Worm (Caenorhabditis elegans): ENCODE data around the gene K02D10.4.
A peak's percentile ranks its signal among the peaks of the same experiment; 100 is the strongest.

The K02D10.4 gene

DNA sequence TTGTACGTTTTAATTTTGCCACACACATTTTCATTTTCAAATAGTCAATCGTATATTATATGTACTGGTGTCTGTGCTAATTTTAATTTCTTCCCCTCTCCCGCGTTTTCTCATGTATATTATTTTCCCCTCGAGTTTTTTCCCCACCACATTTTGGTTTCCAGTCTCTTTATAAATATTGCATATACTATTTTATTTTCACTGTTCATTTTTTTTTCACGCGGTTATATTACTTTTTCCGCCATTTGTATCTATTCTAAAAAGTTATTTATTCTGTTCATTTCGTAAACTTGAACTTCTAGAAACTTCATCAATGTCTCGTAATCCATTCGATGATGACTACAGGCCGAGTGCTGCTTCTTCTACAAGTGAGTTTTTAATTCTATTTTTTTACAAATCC, 3.9 kb downstream of the K02D10.4 start, which contains the start of gene snap-29:
Gene snap-29, plus strand, starts transcription at position 301 of the 400 bp plus-strand sequence.
- TF ChIP-seq skn-1 (tag; optimal IDR thresholded peaks at IDR 0.05), result no peak
- TF ChIP-seq nhr-21 (tag; optimal IDR thresholded peaks at IDR 0.05), result no peak
- no peak for TF ChIP-seq sma-9 (GFP tag; optimal IDR thresholded peaks at IDR 0.05)
- TF ChIP-seq sma-9 (tag; optimal IDR thresholded peaks at IDR 0.05), result no peak
- TF ChIP-seq Y55F3AM.14 (GFP tag; optimal IDR thresholded peaks at IDR 0.05), result no peak
- no peak for TF ChIP-seq lin-39 (tag; optimal IDR thresholded peaks at IDR 0.05)

DNA sequence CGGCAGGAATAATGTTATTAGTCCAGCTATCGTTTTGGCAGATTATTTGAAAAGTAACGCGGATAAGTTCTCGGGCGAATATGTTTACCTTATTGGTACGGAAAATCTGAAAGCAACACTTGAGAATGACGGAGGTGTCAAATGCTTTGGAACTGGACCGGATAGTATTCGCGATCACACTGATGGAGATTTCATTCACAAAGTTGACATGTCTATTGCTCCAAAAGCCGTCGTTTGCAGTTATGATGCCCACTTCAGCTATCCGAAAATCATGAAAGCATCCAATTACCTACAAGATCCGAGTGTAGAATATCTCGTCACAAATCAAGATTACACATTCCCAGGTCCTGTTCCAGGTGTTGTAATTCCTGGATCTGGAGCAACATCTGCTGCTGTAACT, 6.4 kb downstream of the K02D10.4 start:
- TF ChIP-seq gmeb-1 (tag; optimal IDR thresholded peaks at IDR 0.05) (no peak), ZK546.5 (tag; optimal IDR thresholded peaks at IDR 0.05) (no peak), F13H6.1 (tag; optimal IDR thresholded peaks at IDR 0.05) (no peak), nhr-77 (tag; optimal IDR thresholded peaks at IDR 0.05) (no peak), ztf-4 (tag; optimal IDR thresholded peaks at IDR 0.05) (no peak), sem-4 (tag; optimal IDR thresholded peaks at IDR 0.05) (no peak), crh-2 (tag; optimal IDR thresholded peaks at IDR 0.05) (no peak)

DNA sequence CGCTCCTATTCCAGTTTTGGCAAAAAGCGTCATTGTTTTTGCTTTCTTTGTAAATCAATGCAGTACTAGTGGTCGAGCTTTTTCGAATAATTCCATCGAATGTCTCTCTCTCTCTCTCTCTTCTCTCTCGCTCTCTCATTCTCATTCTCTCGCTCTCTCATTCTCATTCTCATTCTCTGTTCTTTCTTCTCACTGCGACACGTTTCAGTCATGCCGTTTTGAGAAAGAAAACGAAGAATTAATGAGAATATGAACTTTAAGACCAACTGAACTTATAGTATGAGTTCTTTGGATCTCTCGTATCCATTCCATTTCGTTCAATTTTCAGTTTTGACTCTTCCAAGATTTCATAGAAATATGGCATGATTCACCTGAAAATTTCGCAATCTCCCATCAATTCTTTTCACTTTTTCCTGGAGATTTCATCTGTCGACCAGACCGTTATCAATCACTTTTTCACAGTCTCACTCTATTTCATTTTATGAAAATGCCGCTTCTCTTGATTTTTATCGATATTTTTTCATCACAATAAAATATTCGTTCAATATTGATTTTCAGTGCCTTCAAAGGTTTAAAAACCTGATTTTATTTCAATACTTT, 7.3 kb downstream of the K02D10.4 start:
- TF ChIP-seq nhr-10 (tag; optimal IDR thresholded peaks at IDR 0.05), result no peak
- peak; percentile 16 for TF ChIP-seq nhr-129 (tag; optimal IDR thresholded peaks at IDR 0.05)
- peak; percentile 35 for TF ChIP-seq nhr-21 (tag; optimal IDR thresholded peaks at IDR 0.05)
- TF ChIP-seq C34F6.9 (tag; optimal IDR thresholded peaks at IDR 0.05), result peak; percentile 29
- TF ChIP-seq lsy-2 (tag; optimal IDR thresholded peaks at IDR 0.05), result peak in 1 of 2 experiments; percentile 7
- no peak for TF ChIP-seq R02D3.7 (tag; optimal IDR thresholded peaks at IDR 0.05)
- TF ChIP-seq ZK546.5 (tag; optimal IDR thresholded peaks at IDR 0.05), result no peak
- TF ChIP-seq zag-1 (tag; optimal IDR thresholded peaks at IDR 0.05), result no peak
- no peak for TF ChIP-seq snpc-4 (tag; optimal IDR thresholded peaks at IDR 0.05)
- TF ChIP-seq lin-11 (tag; optimal IDR thresholded peaks at IDR 0.05), result no peak
- no peak for TF ChIP-seq alr-1 (tag; optimal IDR thresholded peaks at IDR 0.05)
- TF ChIP-seq ama-1 (optimal IDR thresholded peaks at IDR 0.05), result no peak
- peak; percentile 56 for TF ChIP-seq blmp-1 (tag; optimal IDR thresholded peaks at IDR 0.05; ENCODE audit: insufficient read depth)
- no peak for TF ChIP-seq ztf-11 (tag; optimal IDR thresholded peaks at IDR 0.05)
- TF ChIP-seq nhr-12 (tag; optimal IDR thresholded peaks at IDR 0.05), result no peak
- TF ChIP-seq mab-5 (tag; optimal IDR thresholded peaks at IDR 0.05), result no peak
- no peak for TF ChIP-seq nhr-11 (tag; optimal IDR thresholded peaks at IDR 0.05)
- TF ChIP-seq fos-1 (tag; optimal IDR thresholded peaks at IDR 0.05), result peak; percentile 50
- TF ChIP-seq unc-55 (GFP tag; optimal IDR thresholded peaks at IDR 0.05), result peak; percentile 1
- TF ChIP-seq unc-39 (tag; optimal IDR thresholded peaks at IDR 0.05), result no peak
- no peak for TF ChIP-seq sem-4 (tag; optimal IDR thresholded peaks at IDR 0.05)
- no peak for TF ChIP-seq nhr-77 (tag; optimal IDR thresholded peaks at IDR 0.05)
- no peak for TF ChIP-seq ztf-1 (GFP tag; conservative IDR thresholded peaks at IDR 0.05)
- no peak for TF ChIP-seq lin-13 (GFP tag; optimal IDR thresholded peaks at IDR 0.05)
- TF ChIP-seq elt-1 (tag; optimal IDR thresholded peaks at IDR 0.05), result no peak
- TF ChIP-seq dmd-4 (tag; optimal IDR thresholded peaks at IDR 0.05), result no peak
- TF ChIP-seq lin-39 (tag; optimal IDR thresholded peaks at IDR 0.05), result no peak
- no peak for TF ChIP-seq elt-3 (tag; optimal IDR thresholded peaks at IDR 0.05)
- TF ChIP-seq mdl-1 (tag; optimal IDR thresholded peaks at IDR 0.05), result no peak
- no peak for TF ChIP-seq gmeb-1 (tag; optimal IDR thresholded peaks at IDR 0.05)
- TF ChIP-seq nhr-6 (tag; optimal IDR thresholded peaks at IDR 0.05), result no peak
- TF ChIP-seq sma-3 (GFP tag; optimal IDR thresholded peaks at IDR 0.05), result no peak
- TF ChIP-seq ztf-4 (tag; optimal IDR thresholded peaks at IDR 0.05), result no peak
- no peak for TF ChIP-seq unc-62 (GFP tag; optimal IDR thresholded peaks at IDR 0.05)
- no peak for TF ChIP-seq peb-1 (tag; optimal IDR thresholded peaks at IDR 0.05)
- TF ChIP-seq ceh-16 (tag; optimal IDR thresholded peaks at IDR 0.05), result no peak
- no peak for TF ChIP-seq egl-27 (tag; optimal IDR thresholded peaks at IDR 0.05)
- peak; percentile 39 for TF ChIP-seq sma-9 (GFP tag; optimal IDR thresholded peaks at IDR 0.05)
- no peak for TF ChIP-seq sma-9 (tag; optimal IDR thresholded peaks at IDR 0.05)
- TF ChIP-seq aly-2 (tag; optimal IDR thresholded peaks at IDR 0.05), result no peak
- no peak for TF ChIP-seq ceh-82 (tag; optimal IDR thresholded peaks at IDR 0.05)
- peak; percentile 61 for TF ChIP-seq crh-2 (tag; optimal IDR thresholded peaks at IDR 0.05)
- TF ChIP-seq mbf-1 (tag; optimal IDR thresholded peaks at IDR 0.05), result no peak
- no peak for TF ChIP-seq nhr-237 (tag; optimal IDR thresholded peaks at IDR 0.05)
- no peak for TF ChIP-seq nhr-23 (tag; optimal IDR thresholded peaks at IDR 0.05)
- no peak for TF ChIP-seq F13H6.1 (tag; optimal IDR thresholded peaks at IDR 0.05)
- no peak for TF ChIP-seq Y55F3AM.14 (GFP tag; optimal IDR thresholded peaks at IDR 0.05)
- no peak for TF ChIP-seq skn-1 (tag; optimal IDR thresholded peaks at IDR 0.05)
- no peak for TF ChIP-seq nhr-25 (tag; optimal IDR thresholded peaks at IDR 0.05)
